Fruit fly (Drosophila melanogaster): ENCODE data around the gene sesB.
A peak's percentile ranks its signal among the peaks of the same experiment; 100 is the strongest.

The sesB gene

dm6 chrX:10814113-10814512, 27.4 kb upstream of the sesB start:
- TF ChIP-seq Gug (GFP tag; IDR thresholded peaks at IDR 0.05) (no peak), CG34406 (GFP tag; optimal IDR thresholded peaks at IDR 0.05) (no peak), Sox14 (GFP tag; optimal IDR thresholded peaks at IDR 0.05) (no peak), CG16779 (tag; optimal IDR thresholded peaks at IDR 0.05) (no peak), dac (GFP tag; optimal IDR thresholded peaks at IDR 0.05) (peak; percentile 8), CG3919 (GFP tag; optimal IDR thresholded peaks at IDR 0.05) (no peak), CG32006 (GFP tag; optimal IDR thresholded peaks at IDR 0.05) (peak; percentile 3), CG1621 (tag; optimal IDR thresholded peaks at IDR 0.05) (no peak), CG8119 (GFP tag; IDR thresholded peaks at IDR 0.05) (peak; percentile 61), CG15336 (GFP tag; IDR thresholded peaks at IDR 0.05) (peak; percentile 53; the same call in 1 of the 2 replicates), CG6163 (GFP tag; IDR thresholded peaks at IDR 0.05) (peak; percentile 69), Eip78C (GFP tag) (peak; percentile 41), eg (GFP tag; IDR thresholded peaks at IDR 0.05) (peak; percentile 71), Sox102F (GFP tag; optimal IDR thresholded peaks at IDR 0.05) (no peak), net (GFP tag; optimal IDR thresholded peaks at IDR 0.05) (no peak), CG6276 (GFP tag; optimal IDR thresholded peaks at IDR 0.05) (peak; percentile 66), lz (GFP tag; optimal IDR thresholded peaks at IDR 0.05) (no peak), CG3032 (tag; optimal IDR thresholded peaks at IDR 0.05) (no peak), Hr38 (GFP tag; optimal IDR thresholded peaks at IDR 0.05) (no peak), Blimp-1 (GFP tag; optimal IDR thresholded peaks at IDR 0.05) (peak; percentile 1), OdsH (GFP tag; optimal IDR thresholded peaks at IDR 0.05) (no peak), CG11902 (GFP tag; optimal IDR thresholded peaks at IDR 0.05) (no peak), fkh (GFP tag; optimal IDR thresholded peaks at IDR 0.05) (peak; percentile 71), CG11294 (GFP tag; IDR thresholded peaks at IDR 0.05) (no peak)

dm6 chrX:10808684-10809083, 21.9 kb upstream of the sesB start:
- no peak for TF ChIP-seq Sox15 (GFP tag; optimal IDR thresholded peaks at IDR 0.05)
- TF ChIP-seq CG15336 (GFP tag; IDR thresholded peaks at IDR 0.05): no peak
- TF ChIP-seq net (GFP tag; optimal IDR thresholded peaks at IDR 0.05): no peak
- no peak for TF ChIP-seq CG8119 (GFP tag; IDR thresholded peaks at IDR 0.05)
- no peak for TF ChIP-seq CG6792 (GFP tag; optimal IDR thresholded peaks at IDR 0.05)
- TF ChIP-seq fd59A (GFP tag; optimal IDR thresholded peaks at IDR 0.05): no peak
- TF ChIP-seq CG11762 (GFP tag; optimal IDR thresholded peaks at IDR 0.05; ENCODE audit: insufficient read depth): no peak
- TF ChIP-seq CG7368 (GFP tag; optimal IDR thresholded peaks at IDR 0.05): no peak
- TF ChIP-seq CG10669 (GFP tag; optimal IDR thresholded peaks at IDR 0.05): no peak

dm6 chrX:10806718-10807412, 20.1 kb upstream of the sesB start:
- peak; percentile 17 for TF ChIP-seq CG31627 (GFP tag; optimal IDR thresholded peaks at IDR 0.05)
- TF ChIP-seq Smox (GFP tag; optimal IDR thresholded peaks at IDR 0.05): peak; percentile 7
- no peak for TF ChIP-seq CG7368 (GFP tag; optimal IDR thresholded peaks at IDR 0.05)
- TF ChIP-seq Met (GFP tag; optimal IDR thresholded peaks at IDR 0.05): no peak
- TF ChIP-seq Eip93F (GFP tag; optimal IDR thresholded peaks at IDR 0.05): no peak
- no peak for TF ChIP-seq CG11902 (GFP tag; optimal IDR thresholded peaks at IDR 0.05)
- TF ChIP-seq cyc (GFP tag; optimal IDR thresholded peaks at IDR 0.05): no peak
- TF ChIP-seq net (GFP tag; optimal IDR thresholded peaks at IDR 0.05): no peak
- peak; percentile 20 for TF ChIP-seq achi (GFP tag; optimal IDR thresholded peaks at IDR 0.05)
- TF ChIP-seq CG8119 (GFP tag; IDR thresholded peaks at IDR 0.05): no peak
- no peak for TF ChIP-seq Hr39 (GFP tag; optimal IDR thresholded peaks at IDR 0.05)
- TF ChIP-seq CG11762 (GFP tag; optimal IDR thresholded peaks at IDR 0.05; ENCODE audit: insufficient read depth): no peak
- no peak for TF ChIP-seq CG6808 (GFP tag; optimal IDR thresholded peaks at IDR 0.05)
- no peak for TF ChIP-seq esn (GFP tag; optimal IDR thresholded peaks at IDR 0.05)
- TF ChIP-seq fd59A (GFP tag; optimal IDR thresholded peaks at IDR 0.05): no peak
- TF ChIP-seq CG4318 (GFP tag; optimal IDR thresholded peaks at IDR 0.05): no peak
- no peak for TF ChIP-seq Sox15 (GFP tag; optimal IDR thresholded peaks at IDR 0.05)
- TF ChIP-seq CG11294 (GFP tag; IDR thresholded peaks at IDR 0.05): no peak
- TF ChIP-seq Hr4 (GFP tag; optimal IDR thresholded peaks at IDR 0.05): no peak
- TF ChIP-seq salr (GFP tag; optimal IDR thresholded peaks at IDR 0.05): peak in 1 of 2 experiments; percentile 6
- no peak for TF ChIP-seq Lpt (GFP tag; optimal IDR thresholded peaks at IDR 0.05)
- peak; percentile 69 for TF ChIP-seq svp (GFP tag)
- TF ChIP-seq CG16779 (tag; optimal IDR thresholded peaks at IDR 0.05): peak; percentile 22
- TF ChIP-seq Ets96B (tag; optimal IDR thresholded peaks at IDR 0.05): no peak
- no peak for TF ChIP-seq Hr38 (GFP tag; optimal IDR thresholded peaks at IDR 0.05)
- TF ChIP-seq pdm3 (GFP tag; optimal IDR thresholded peaks at IDR 0.05): no peak
- TF ChIP-seq eg (GFP tag; IDR thresholded peaks at IDR 0.05): peak; percentile 64; the same call in 2 of the 3 replicates
- no peak for TF ChIP-seq CG32006 (GFP tag; optimal IDR thresholded peaks at IDR 0.05)
- no peak for TF ChIP-seq CG3032 (tag; optimal IDR thresholded peaks at IDR 0.05)
- peak; percentile 59; the same call in 1 of the 3 replicates for TF ChIP-seq CG6163 (GFP tag; IDR thresholded peaks at IDR 0.05)
- peak; percentile 29 for TF ChIP-seq Eip78C (GFP tag)
